Fruit fly (Drosophila melanogaster) S2 (cell line): Measurements from ENCODE around the gene Hsp22.

Source experiments
- CG8478 ChIP-seq: fragments of >200 bp; optimal IDR thresholded peaks from 2 replicates; lab custom pipeline; 2018
- CTCF ChIP-seq, 2 experiments: fragments of >200 bp; optimal IDR thresholded peaks; 2 replicates each; lab custom pipeline; 2018

dm6 chr3L:9356138-9356753 is 16.5 kb upstream of the Hsp22 start:
- TF ChIP-seq CG8478: no peak
- TF ChIP-seq CTCF (optimal IDR thresholded peaks at IDR 0.05; lab: Kevin White, UChicago): peak; percentile 83 to 84
